Worm (Caenorhabditis elegans) whole organism, late embryonic: ENCODE measurements around the gene srbc-1.

ENCODE experiments used
- ama-1 ChIP-seq: fragments of 150-350 bp; optimal IDR thresholded peaks from 2 replicates; lab custom pipeline; 2014
- ceh-24 ChIP-seq: sonication (generic microtip); optimal IDR thresholded peaks from 2 replicates; lab custom pipeline; 2016; ENCODE audit warnings: mild to moderate bottlenecking, missing genetic modification characterization, missing compliant biosample characterization
- ceh-31 ChIP-seq: sonication (generic microtip); optimal IDR thresholded peaks from 2 replicates; lab custom pipeline; 2016; ENCODE audit warnings: missing genetic modification characterization, missing compliant biosample characterization
- ceh-9 ChIP-seq: sonication (generic microtip); optimal IDR thresholded peaks from 2 replicates; lab custom pipeline; 2016; ENCODE audit warnings: mild to moderate bottlenecking, missing genetic modification characterization, inconsistent platforms, missing compliant biosample characterization
- fax-1 ChIP-seq: sonication (generic microtip); optimal IDR thresholded peaks from 2 replicates; lab custom pipeline; 2016; ENCODE audit warnings: missing genotype, missing genetic modification characterization, missing compliant biosample characterization
- hlh-15 ChIP-seq: sonication (generic microtip); optimal IDR thresholded peaks from 2 replicates; lab custom pipeline; 2016; ENCODE audit warnings: missing genetic modification characterization, missing compliant biosample characterization
- hlh-30 ChIP-seq: sonication (generic microtip); optimal IDR thresholded peaks from 2 replicates; lab custom pipeline; 2017; ENCODE audit warnings: antibody characterized with exemption, missing genetic modification characterization, missing compliant biosample characterization; ENCODE audit not compliant: insufficient read depth
- unc-55 ChIP-seq: sonication (generic microtip); optimal IDR thresholded peaks from 2 replicates; lab custom pipeline; 2017; ENCODE audit warnings: missing biosample characterization, missing genetic modification reagents, missing genetic modification characterization

- TF ChIP-seq unc-55 (no peak), hlh-30 (tag; lab: Kevin White, UChicago) (no peak), ceh-24 (no peak), hlh-15 (no peak), ceh-31 (tag; lab: Kevin White, UChicago) (no peak), ama-1 (lab: Kevin White, UChicago) (no peak), ceh-9 (no peak), fax-1 (tag; lab: Kevin White, UChicago) (no peak)
Observed at ce11 chrV:3312067-3312666, 10.4 kb upstream of the srbc-1 start, which contains the start of gene arrd-18.
